Fruit fly (Drosophila melanogaster) whole organism, wandering third instar larva: ENCODE results near the gene Hsc70-3.

ENCODE experiments used
- CG32264 ChIP-seq: fragments of 200-800 bp; sonication (Bioruptor generic); optimal IDR thresholded peaks from 2 replicates; lab custom pipeline; 2016; ENCODE audit warnings: missing biosample characterization, missing genetic modification characterization
- CG9705 ChIP-seq: fragments of 200-800 bp; sonication (Bioruptor generic); optimal IDR thresholded peaks from 2 replicates; lab custom pipeline; 2018; ENCODE audit warnings: missing biosample characterization, mild to moderate bottlenecking, missing genetic modification characterization
- Dfd ChIP-seq: fragments of >200 bp; optimal IDR thresholded peaks from 2 replicates; lab custom pipeline; 2017; ENCODE audit warnings: missing biosample characterization, missing genetic modification characterization
- Dif ChIP-seq: fragments of 200-275, 200-300 bp; sonication (Bioruptor generic); optimal IDR thresholded peaks from 2 replicates; lab custom pipeline; 2018; ENCODE audit warnings: missing biosample characterization, missing genetic modification characterization; ENCODE audit not compliant: partially characterized antibody
- GATAd ChIP-seq: sonication (Bioruptor generic); optimal IDR thresholded peaks from 2 replicates; lab custom pipeline; 2016; ENCODE audit warnings: missing biosample characterization, missing genetic modification characterization
- HLH106 ChIP-seq: fragments of 200-800 bp; optimal IDR thresholded peaks from 3 replicates; lab custom pipeline; 2019; ENCODE audit warnings: missing biosample characterization, mild to moderate bottlenecking, missing genetic modification characterization, moderate library complexity
- Hnf4 ChIP-seq: fragments of 200-800 bp; sonication (Bioruptor generic); optimal IDR thresholded peaks from 2 replicates; lab custom pipeline; 2016; ENCODE audit warnings: missing biosample characterization, mild to moderate bottlenecking, missing genetic modification characterization
- Hr83 ChIP-seq: fragments of 200-300 bp; sonication (Bioruptor generic); optimal IDR thresholded peaks from 2 replicates; lab custom pipeline; 2016; ENCODE audit warnings: missing biosample characterization, mild to moderate bottlenecking, missing genetic modification characterization, moderate library complexity; ENCODE audit not compliant: poor library complexity, severe bottlenecking
- Jra ChIP-seq: sonication (Bioruptor generic); optimal IDR thresholded peaks from 2 replicates; lab custom pipeline; 2016; ENCODE audit warnings: missing biosample characterization, missing genetic modification characterization
- Mio ChIP-seq: sonication (Bioruptor generic); optimal IDR thresholded peaks from 2 replicates; lab custom pipeline; 2016; ENCODE audit warnings: missing biosample characterization, missing genetic modification characterization
- Myc ChIP-seq: fragments of >200 bp; optimal IDR thresholded peaks from 2 replicates; lab custom pipeline; 2017
- OdsH ChIP-seq: fragments of 200-800 bp; sonication (Bioruptor generic); optimal IDR thresholded peaks from 2 replicates; lab custom pipeline; 2016; ENCODE audit warnings: missing biosample characterization, mild to moderate bottlenecking, missing genetic modification characterization
- Rel ChIP-seq, 2 experiments: fragments of 200-800 bp; sonication (Bioruptor generic) in 1 of 2; optimal IDR thresholded peaks; 2 replicates in 1 of 2; 3 replicates in 1 of 2; lab custom pipeline; 2016 to 2019; ENCODE audit warnings: mild to moderate bottlenecking in 2 of 2, missing biosample characterization in 2 of 2, missing genetic modification characterization in 2 of 2, moderate library complexity in 1 of 2
- Sp1 ChIP-seq: fragments of 200-800 bp; sonication (Bioruptor generic); optimal IDR thresholded peaks from 3 replicates; lab custom pipeline; 2019; ENCODE audit warnings: missing biosample characterization, mild to moderate bottlenecking, missing genetic modification characterization, moderate library complexity
- Vsx2 ChIP-seq: fragments of 200-300, 225-300 bp; sonication (Bioruptor generic); optimal IDR thresholded peaks from 2 replicates; lab custom pipeline; 2018; ENCODE audit warnings: missing biosample characterization, missing genetic modification characterization; ENCODE audit not compliant: partially characterized antibody
- br ChIP-seq: fragments of 200-800 bp; sonication (Bioruptor generic); optimal IDR thresholded peaks from 2 replicates; lab custom pipeline; 2016; ENCODE audit warnings: missing biosample characterization, missing genetic modification characterization
- dl ChIP-seq, 2 experiments: fragments of 175-275, 200-275 bp in 1 of 2; fragments of 200-275 bp in 1 of 2; sonication (Bioruptor generic); optimal IDR thresholded peaks; lab custom pipeline; 2018; ENCODE audit warnings: mild to moderate bottlenecking in 2 of 2, missing biosample characterization in 2 of 2, missing genetic modification characterization in 2 of 2, moderate library complexity in 2 of 2; ENCODE audit not compliant: partially characterized antibody in 2 of 2, insufficient read depth in 1 of 2
- dmrt93B ChIP-seq: fragments of 200-800 bp; sonication (Bioruptor generic); optimal IDR thresholded peaks from 2 replicates; lab custom pipeline; 2018; ENCODE audit warnings: missing biosample characterization, mild to moderate bottlenecking, missing genetic modification characterization
- foxo ChIP-seq, 2 experiments: fragments of 200-800 bp; sonication (Bioruptor generic); optimal IDR thresholded peaks; 2 replicates in 1 of 2; 3 replicates in 1 of 2; lab custom pipeline; 2016 to 2017; ENCODE audit warnings: missing biosample characterization in 2 of 2, missing genetic modification characterization in 2 of 2
- fru ChIP-seq: fragments of 200-800 bp; sonication (Bioruptor generic); optimal IDR thresholded peaks from 3 replicates; lab custom pipeline; 2016; ENCODE audit warnings: missing biosample characterization, mild to moderate bottlenecking, missing genetic modification characterization
- h ChIP-seq: fragments of 200-800 bp; sonication (Bioruptor generic); optimal IDR thresholded peaks from 3 replicates; lab custom pipeline; 2016; ENCODE audit warnings: missing biosample characterization, mild to moderate bottlenecking, missing genetic modification characterization
- lola ChIP-seq: fragments of >200 bp; optimal IDR thresholded peaks from 2 replicates; lab custom pipeline; 2017; ENCODE audit warnings: missing biosample characterization, missing genetic modification characterization
- psq ChIP-seq: fragments of 200-800 bp; sonication (Bioruptor generic); optimal IDR thresholded peaks from 3 replicates; lab custom pipeline; 2017; ENCODE audit warnings: missing biosample characterization, mild to moderate bottlenecking, missing genetic modification characterization, moderate library complexity
- rgr ChIP-seq: fragments of 200-800 bp; sonication (Bioruptor generic); optimal IDR thresholded peaks from 3 replicates; lab custom pipeline; 2016; ENCODE audit warnings: missing biosample characterization, mild to moderate bottlenecking, missing genetic modification characterization
- sage ChIP-seq: fragments of 200-800 bp; sonication (Bioruptor generic); optimal IDR thresholded peaks from 2 replicates; lab custom pipeline; 2016; ENCODE audit warnings: missing biosample characterization, mild to moderate bottlenecking, missing genetic modification characterization
- sv ChIP-seq: fragments of 200-800 bp; sonication (Bioruptor generic); optimal IDR thresholded peaks from 3 replicates; lab custom pipeline; 2016; ENCODE audit warnings: missing biosample characterization, missing genetic modification characterization
- tai ChIP-seq: sonication (Bioruptor generic); optimal IDR thresholded peaks from 2 replicates; lab custom pipeline; 2016; ENCODE audit warnings: missing biosample characterization, missing genetic modification characterization
- usp ChIP-seq: fragments of >200 bp; optimal IDR thresholded peaks from 2 replicates; lab custom pipeline; 2017; ENCODE audit warnings: missing biosample characterization, missing genetic modification characterization
- woc ChIP-seq: sonication (Bioruptor generic); optimal IDR thresholded peaks from 2 replicates; lab custom pipeline; 2016; ENCODE audit warnings: missing biosample characterization, mild to moderate bottlenecking, missing genetic modification characterization

Gene Hsc70-3

dm6 chrX:11817183-11817972 lies 10.5 kb upstream of the Hsc70-3 start:
- TF ChIP-seq Dif (peak; percentile 64), dl (GFP tag; optimal IDR thresholded peaks at IDR 0.05; lab: Kevin White, UChicago; ENCODE audit: insufficient read depth in 1 of 2, partially characterized antibody in 2 of 2) (peak; percentile 44 to 64), Rel (GFP tag; optimal IDR thresholded peaks at IDR 0.05; lab: Kevin White, UChicago) (peak; percentile 38), Rel (tag; optimal IDR thresholded peaks at IDR 0.05; lab: Kevin White, UChicago) (no peak), Dfd (no peak), sage (GFP tag; lab: Kevin White, UChicago) (no peak), psq (GFP tag; lab: Kevin White, UChicago) (peak; percentile 89)

dm6 chrX:11816434-11816948 lies 9.6 kb upstream of the Hsc70-3 start, which contains the start of the genes CG1578 and rudhira:
TSS of gene CG1578 (minus strand) at chrX:11816551.
TSS of gene rudhira (plus strand) at chrX:11816898.
- TF ChIP-seq sage (GFP tag; lab: Kevin White, UChicago) (no peak), Dif (no peak), HLH106 (tag; lab: Kevin White, UChicago) (peak; percentile 11), usp (no peak), woc (GFP tag; lab: Kevin White, UChicago) (no peak), GATAd (GFP tag; lab: Kevin White, UChicago) (no peak), psq (GFP tag; lab: Kevin White, UChicago) (no peak), CG9705 (GFP tag; lab: Kevin White, UChicago) (no peak), Dfd (no peak), tai (GFP tag; lab: Kevin White, UChicago) (no peak), Hr83 (GFP tag; lab: Kevin White, UChicago) (no peak), br (GFP tag; lab: Kevin White, UChicago) (no peak), sv (GFP tag; lab: Kevin White, UChicago) (no peak), fru (GFP tag; lab: Kevin White, UChicago) (peak; percentile 24)

dm6 chrX:11815356-11816270 lies 8.7 kb upstream of the Hsc70-3 start:
- TF ChIP-seq Myc (lab: Kevin White, UChicago) (peak; percentile 3), Dfd (peak; percentile 24), psq (GFP tag; lab: Kevin White, UChicago) (peak; percentile 3), lola (GFP tag; lab: Kevin White, UChicago) (no peak)

- TF ChIP-seq CG32264 (GFP tag; lab: Kevin White, UChicago), result no peak
- TF ChIP-seq Vsx2 (GFP tag; lab: Kevin White, UChicago), result no peak
- no peak for TF ChIP-seq Mio (GFP tag; lab: Kevin White, UChicago)
- TF ChIP-seq Hnf4 (GFP tag; lab: Kevin White, UChicago), result no peak
- TF ChIP-seq OdsH, result no peak
- TF ChIP-seq dmrt93B (GFP tag; lab: Kevin White, UChicago), result no peak
- no peak for TF ChIP-seq foxo (GFP tag; optimal IDR thresholded peaks at IDR 0.05; lab: Kevin White, UChicago)
- TF ChIP-seq h, result no peak
- TF ChIP-seq Dfd, result no peak
- no peak for TF ChIP-seq HLH106 (tag; lab: Kevin White, UChicago)
- TF ChIP-seq dl (GFP tag; optimal IDR thresholded peaks at IDR 0.05; lab: Kevin White, UChicago; ENCODE audit: insufficient read depth in 1 of 2, partially characterized antibody in 2 of 2), result no peak
- TF ChIP-seq rgr (GFP tag; lab: Kevin White, UChicago), result no peak
- no peak for TF ChIP-seq GATAd (GFP tag; lab: Kevin White, UChicago)
- TF ChIP-seq Jra, result no peak
- no peak for TF ChIP-seq Sp1
- no peak for TF ChIP-seq psq (GFP tag; lab: Kevin White, UChicago)
- TF ChIP-seq fru (GFP tag; lab: Kevin White, UChicago), result no peak
- TF ChIP-seq sv (GFP tag; lab: Kevin White, UChicago), result no peak
- no peak for TF ChIP-seq CG9705 (GFP tag; lab: Kevin White, UChicago)
These were observed 6.8 kb upstream of the Hsc70-3 start for dm6 chrX:11813721-11814161.
